Fruit fly (Drosophila melanogaster): ENCODE results near the gene Mau2.

Mau2 gene

DNA sequence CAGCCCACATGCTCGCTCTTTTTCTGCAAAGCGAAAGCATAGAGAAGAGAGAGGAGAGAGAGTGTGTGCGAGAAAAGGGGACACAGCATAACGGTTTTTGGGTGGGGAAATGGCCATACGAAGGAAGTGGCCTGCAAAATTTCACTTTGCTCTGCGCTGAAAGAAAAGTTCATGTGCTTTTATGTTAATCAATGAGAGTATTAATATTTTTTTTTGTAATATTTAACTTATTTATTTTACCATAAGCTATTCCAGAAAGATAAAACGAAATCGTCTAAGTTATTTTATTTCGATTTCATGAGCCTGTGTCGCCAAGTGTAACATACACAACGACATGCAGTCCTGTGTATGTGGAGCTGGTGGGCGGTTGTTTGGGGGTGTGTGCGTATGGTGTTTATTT is 41.5 kb downstream of the Mau2 start (continued):
- peak; percentile 35; the same call in 1 of the 2 replicates for TF ChIP-seq CG4360 (GFP tag; IDR thresholded peaks at IDR 0.05)
- TF ChIP-seq al (GFP tag; IDR thresholded peaks at IDR 0.05), result peak; percentile 57
- TF ChIP-seq CG14667 (GFP tag; IDR thresholded peaks at IDR 0.05), result 0 out of 2 replicates have a peak, but pooled peaks have one; percentile 20
- no peak for TF ChIP-seq CG14710 (tag; optimal IDR thresholded peaks at IDR 0.05)
- TF ChIP-seq jumu (GFP tag; optimal IDR thresholded peaks at IDR 0.05), result no peak
- TF ChIP-seq Atf-2 (GFP tag; optimal IDR thresholded peaks at IDR 0.05), result no peak
- TF ChIP-seq sima (GFP tag; optimal IDR thresholded peaks at IDR 0.05), result no peak
- TF ChIP-seq CG11560 (tag; IDR thresholded peaks at IDR 0.05), result no peak
- peak; percentile 32; the same call in 1 of the 2 replicates for TF ChIP-seq danr (GFP tag; IDR thresholded peaks at IDR 0.05)
- TF ChIP-seq CG3163 (GFP tag; optimal IDR thresholded peaks at IDR 0.05), result no peak
- TF ChIP-seq CG10462 (GFP tag; optimal IDR thresholded peaks at IDR 0.05), result no peak
- TF ChIP-seq bcd (GFP tag; optimal IDR thresholded peaks at IDR 0.05), result peak; percentile 65
- TF ChIP-seq vnd (GFP tag; IDR thresholded peaks at IDR 0.05; ENCODE audit: partially characterized antibody), result no peak
- TF ChIP-seq Ptx1 (GFP tag; IDR thresholded peaks at IDR 0.05), result peak; percentile 76
- peak; percentile 59 for TF ChIP-seq CG6854 (GFP tag; optimal IDR thresholded peaks at IDR 0.05)
- no peak for TF ChIP-seq CG13296 (GFP tag; optimal IDR thresholded peaks at IDR 0.05)
- TF ChIP-seq mld (GFP tag; IDR thresholded peaks at IDR 0.05; ENCODE audit: partially characterized antibody), result no peak
- TF ChIP-seq CkIIα-i1 (GFP tag; IDR thresholded peaks at IDR 0.05), result no peak
- TF ChIP-seq gcm (GFP tag; optimal IDR thresholded peaks at IDR 0.05), result no peak
- TF ChIP-seq CG13775 (GFP tag; optimal IDR thresholded peaks at IDR 0.05), result peak; percentile 66
- TF ChIP-seq oc (tag; optimal IDR thresholded peaks at IDR 0.05), result no peak
- no peak for TF ChIP-seq ham (GFP tag; IDR thresholded peaks at IDR 0.05)
- TF ChIP-seq so (GFP tag; IDR thresholded peaks at IDR 0.05), result peak; percentile 73; the same call in 1 of the 3 replicates
- TF ChIP-seq CG14050 (GFP tag; IDR thresholded peaks at IDR 0.05), result peak; percentile 75
- no peak for TF ChIP-seq CG7271 (tag; optimal IDR thresholded peaks at IDR 0.05)
- no peak for TF ChIP-seq Dref (GFP tag; IDR thresholded peaks at IDR 0.05)
- no peak for TF ChIP-seq lov (optimal IDR thresholded peaks at IDR 0.05)
- TF ChIP-seq lov (GFP tag; IDR thresholded peaks at IDR 0.05), result no peak
- TF ChIP-seq Hsf (GFP tag; optimal IDR thresholded peaks at IDR 0.05), result peak; percentile 45
- no peak for TF ChIP-seq CG15479 (GFP tag; optimal IDR thresholded peaks at IDR 0.05)
- no peak for TF ChIP-seq CG8281 (tag; optimal IDR thresholded peaks at IDR 0.05)
- no peak for TF ChIP-seq CG12744 (GFP tag; optimal IDR thresholded peaks at IDR 0.05)
- TF ChIP-seq CG13624 (GFP tag; optimal IDR thresholded peaks at IDR 0.05), result no peak
- peak; percentile 72 for TF ChIP-seq cwo (GFP tag; optimal IDR thresholded peaks at IDR 0.05)
- no peak for TF ChIP-seq usp (GFP tag; optimal IDR thresholded peaks at IDR 0.05)
- TF ChIP-seq CG16863 (GFP tag; optimal IDR thresholded peaks at IDR 0.05), result no peak
- no peak for TF ChIP-seq pros (GFP tag; optimal IDR thresholded peaks at IDR 0.05)
- TF ChIP-seq ranshi (GFP tag; IDR thresholded peaks at IDR 0.05), result peak; percentile 72
- TF ChIP-seq stwl (tag; optimal IDR thresholded peaks at IDR 0.05), result no peak
- TF ChIP-seq CG6813 (GFP tag; optimal IDR thresholded peaks at IDR 0.05), result peak; percentile 66
- TF ChIP-seq Dbx (GFP tag; IDR thresholded peaks at IDR 0.05), result peak; percentile 78
- peak; percentile 16 for TF ChIP-seq D19B (GFP tag; optimal IDR thresholded peaks at IDR 0.05)
- TF ChIP-seq CG9876 (GFP tag; optimal IDR thresholded peaks at IDR 0.05), result no peak
- peak; percentile 42 for TF ChIP-seq HHEX (GFP tag; optimal IDR thresholded peaks at IDR 0.05)
- TF ChIP-seq B-H1 (GFP tag; IDR thresholded peaks at IDR 0.05), result peak; percentile 57; the same call in 2 of the 3 replicates
- peak; percentile 59 for TF ChIP-seq CG6683 (GFP tag; optimal IDR thresholded peaks at IDR 0.05)
- TF ChIP-seq CG3065 (GFP tag; optimal IDR thresholded peaks at IDR 0.05), result no peak
- TF ChIP-seq BtbVII (GFP tag; optimal IDR thresholded peaks at IDR 0.05), result peak; percentile 73
- TF ChIP-seq vvl (GFP tag; IDR thresholded peaks at IDR 0.05), result peak; percentile 84
- peak; percentile 57 for TF ChIP-seq zf30C (GFP tag; optimal IDR thresholded peaks at IDR 0.05)
- TF ChIP-seq disco-r (GFP tag; optimal IDR thresholded peaks at IDR 0.05), result no peak
- TF ChIP-seq sna (GFP tag; IDR thresholded peaks at IDR 0.05; ENCODE audit: partially characterized antibody), result no peak

All from whole organism, embryonic.